Fruit fly (Drosophila melanogaster) whole organism: ENCODE results near the gene CG6972.

Experiments used
- CG8478 ChIP-seq: fragments of >200 bp; optimal IDR thresholded peaks from 2 replicates; lab custom pipeline; 2018; ENCODE audit warnings: inconsistent platforms
- Dll ChIP-seq: fragments of >200 bp; optimal IDR thresholded peaks from 2 replicates; lab custom pipeline; 2017
- EcR ChIP-seq, 2 experiments: fragments of >200 bp; optimal IDR thresholded peaks; 2 replicates each; lab custom pipeline; 2017; ENCODE audit warnings: missing biosample characterization in 2 of 2, missing genetic modification characterization in 2 of 2, missing genetic modification reagents in 2 of 2
- pan ChIP-seq: fragments of >200 bp; optimal IDR thresholded peaks from 2 replicates; lab custom pipeline; 2017
- psq ChIP-seq: fragments of >200 bp; optimal IDR thresholded peaks from 2 replicates; lab custom pipeline; 2017
- usp ChIP-seq: fragments of >200 bp; optimal IDR thresholded peaks from 2 replicates; lab custom pipeline; 2017; ENCODE audit warnings: missing biosample characterization, missing genetic modification characterization, mixed read lengths

The CG6972 gene

DNA sequence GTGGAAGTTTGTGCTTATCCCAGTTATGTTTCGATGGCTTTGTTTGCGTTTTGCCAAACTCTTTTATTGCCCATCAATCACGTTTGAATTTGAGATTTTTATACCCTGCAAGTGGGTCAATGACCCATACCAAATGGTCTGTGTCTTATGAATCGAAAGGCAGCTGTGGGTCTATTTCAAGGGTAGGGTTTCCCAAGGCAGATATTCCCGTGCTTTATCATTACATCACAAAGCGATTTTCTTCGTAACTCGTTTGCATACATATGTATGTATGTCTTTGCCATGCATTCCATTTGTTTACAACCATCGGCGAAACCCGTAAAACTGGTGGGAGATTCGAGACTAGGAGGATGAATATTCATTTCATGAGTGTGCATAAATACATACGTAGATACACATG is 26.4 kb upstream of the CG6972 start:
- TF ChIP-seq psq (no peak), EcR (GFP tag; optimal IDR thresholded peaks at IDR 0.05; lab: Kevin White, UChicago) (no peak), Dll (lab: Kevin White, UChicago) (no peak), usp (GFP tag; lab: Kevin White, UChicago) (no peak), CG8478 (lab: Kevin White, UChicago) (no peak), pan (no peak)

- no peak for TF ChIP-seq CG8478 (lab: Kevin White, UChicago)
- no peak for TF ChIP-seq Dll (lab: Kevin White, UChicago)
These were observed 17.5 kb upstream of the CG6972 start for dm6 chr3R:22684044-22684947.

DNA sequence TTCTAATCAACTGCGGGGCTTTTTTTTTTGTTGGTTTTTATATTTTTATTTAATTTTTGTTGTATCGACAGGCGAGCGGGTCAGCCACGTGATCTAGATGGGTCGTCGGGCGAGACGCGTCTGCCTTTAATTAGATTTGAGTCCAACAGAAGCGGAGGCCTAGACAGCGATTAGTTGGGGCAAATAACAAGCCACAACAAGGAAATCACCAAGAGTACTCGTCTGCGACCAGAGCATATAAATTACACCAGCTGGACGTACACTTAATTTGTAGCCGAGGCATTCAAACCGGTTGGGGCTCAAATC is 16.9 kb upstream of the CG6972 start:
- TF ChIP-seq psq (no peak), Dll (lab: Kevin White, UChicago) (no peak)

- TF ChIP-seq Dll (lab: Kevin White, UChicago): no peak
- no peak for TF ChIP-seq EcR (GFP tag; optimal IDR thresholded peaks at IDR 0.05; lab: Kevin White, UChicago)
- TF ChIP-seq CG8478 (lab: Kevin White, UChicago): no peak
- TF ChIP-seq psq: no peak
- no peak for TF ChIP-seq usp (GFP tag; lab: Kevin White, UChicago)
- no peak for TF ChIP-seq pan
These were observed 15.4 kb upstream of the CG6972 start, which contains the start of the genes Gclm and CG17625 for dm6 chr3R:22686336-22686874. TSS of gene Gclm (minus strand) at chr3R:22686510. TSS of gene CG17625 (plus strand) at chr3R:22686849.

DNA sequence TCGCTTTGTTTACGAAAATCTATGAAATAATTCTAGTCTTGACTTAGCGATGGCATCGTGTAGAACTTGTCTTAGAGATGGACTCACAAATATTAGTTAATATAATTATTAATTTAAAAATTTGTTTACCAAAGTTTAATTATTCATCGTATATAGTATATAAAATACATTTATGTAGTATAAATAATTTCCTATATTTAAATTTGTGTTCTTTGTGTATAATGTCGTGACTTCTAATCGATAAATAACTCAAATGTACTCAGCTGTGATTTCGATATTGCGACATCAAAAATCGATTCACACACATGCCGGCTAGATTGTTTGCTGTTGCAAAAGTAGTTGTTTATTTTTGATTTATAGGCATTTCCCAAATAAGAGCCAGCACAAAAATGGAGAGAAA is 11.5 kb upstream of the CG6972 start, which contains the start of the genes wfs1 and Nup133:
wfs1 (minus strand) TSS at position 70 of the 400 bp plus-strand sequence.
Nup133 (plus strand) TSS at position 297 of the 400 bp plus-strand sequence.
- no peak for TF ChIP-seq CG8478 (lab: Kevin White, UChicago)
- no peak for TF ChIP-seq psq
- no peak for TF ChIP-seq usp (GFP tag; lab: Kevin White, UChicago)
- TF ChIP-seq Dll (lab: Kevin White, UChicago): no peak
- no peak for TF ChIP-seq EcR (GFP tag; optimal IDR thresholded peaks at IDR 0.05; lab: Kevin White, UChicago)
- TF ChIP-seq pan: no peak

- TF ChIP-seq pan (no peak), Dll (lab: Kevin White, UChicago) (no peak), usp (GFP tag; lab: Kevin White, UChicago) (no peak), psq (no peak), CG8478 (lab: Kevin White, UChicago) (no peak), EcR (GFP tag; optimal IDR thresholded peaks at IDR 0.05; lab: Kevin White, UChicago) (no peak)
These were observed 7.1 kb upstream of the CG6972 start, which contains the start of gene cd for dm6 chr3R:22694659-22695058. TSS of gene cd (plus strand) at chr3R:22694959.

DNA sequence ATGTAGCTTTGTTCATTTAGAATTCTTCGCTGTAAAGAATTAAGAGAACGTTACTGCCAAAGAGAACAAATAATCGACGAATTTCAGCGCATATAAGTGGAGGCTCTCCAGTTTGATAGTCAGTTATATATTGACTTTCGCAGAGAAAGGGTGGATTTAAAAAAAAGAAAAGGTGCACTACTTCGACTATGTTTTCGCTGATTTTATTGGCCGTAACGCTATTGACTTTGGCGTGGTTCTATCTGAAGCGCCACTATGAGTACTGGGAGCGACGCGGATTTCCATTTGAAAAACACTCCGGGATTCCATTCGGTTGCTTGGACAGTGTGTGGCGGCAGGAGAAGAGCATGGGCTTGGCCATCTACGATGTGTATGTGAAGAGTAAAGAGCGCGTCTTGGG is 3.6 kb upstream of the CG6972 start, which contains the start of gene Cyp6d4:
Cyp6d4 (plus strand) TSS at position 112 of the 400 bp plus-strand sequence.
- no peak for TF ChIP-seq pan
- TF ChIP-seq usp (GFP tag; lab: Kevin White, UChicago): no peak
- TF ChIP-seq EcR (GFP tag; optimal IDR thresholded peaks at IDR 0.05; lab: Kevin White, UChicago): no peak
- TF ChIP-seq Dll (lab: Kevin White, UChicago): no peak
- TF ChIP-seq CG8478 (lab: Kevin White, UChicago): no peak
- no peak for TF ChIP-seq psq

DNA sequence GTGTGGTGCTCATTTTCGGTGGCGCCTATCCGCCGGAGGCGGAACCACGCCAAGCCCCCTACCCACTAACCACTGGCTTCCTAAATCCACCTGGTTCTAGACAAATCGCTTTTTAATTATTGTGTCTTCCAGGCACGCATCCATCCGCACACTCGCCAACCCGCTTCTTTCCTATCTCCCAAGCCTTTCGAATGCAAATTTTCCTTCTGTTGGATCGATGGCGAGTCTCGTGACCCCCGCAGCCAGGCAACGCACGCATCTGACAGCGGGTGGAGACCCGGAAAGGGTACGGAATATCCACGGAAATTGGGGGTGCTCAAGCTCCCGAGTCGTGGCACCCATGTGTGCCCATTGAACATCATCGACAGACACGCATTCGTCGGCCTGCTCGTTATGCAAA is 5.4 kb downstream of the CG6972 start, which contains the start of gene CG13842:
CG13842 (minus strand) TSS at position 101 of the 400 bp plus-strand sequence.
- TF ChIP-seq Dll (lab: Kevin White, UChicago) (no peak), CG8478 (lab: Kevin White, UChicago) (no peak), usp (GFP tag; lab: Kevin White, UChicago) (no peak), pan (no peak), EcR (GFP tag; optimal IDR thresholded peaks at IDR 0.05; lab: Kevin White, UChicago) (no peak), psq (no peak)

- TF ChIP-seq usp (GFP tag; lab: Kevin White, UChicago): no peak
- no peak for TF ChIP-seq CG8478 (lab: Kevin White, UChicago)
- TF ChIP-seq Dll (lab: Kevin White, UChicago): no peak
- no peak for TF ChIP-seq pan
- TF ChIP-seq psq: no peak
- TF ChIP-seq EcR (GFP tag; optimal IDR thresholded peaks at IDR 0.05; lab: Kevin White, UChicago): no peak
These were observed 8.9 kb downstream of the CG6972 start, which contains the start of gene CG4907 for dm6 chr3R:22710662-22711061. TSS of gene CG4907 (minus strand) at chr3R:22710762.

dm6 chr3R:22717863-22718262 is 16.1 kb downstream of the CG6972 start:
- no peak for TF ChIP-seq EcR (GFP tag; optimal IDR thresholded peaks at IDR 0.05; lab: Kevin White, UChicago)
- no peak for TF ChIP-seq usp (GFP tag; lab: Kevin White, UChicago)
- TF ChIP-seq Dll (lab: Kevin White, UChicago): no peak
- no peak for TF ChIP-seq pan
- no peak for TF ChIP-seq psq
- TF ChIP-seq CG8478 (lab: Kevin White, UChicago): no peak

dm6 chr3R:22718401-22718800 is 16.6 kb downstream of the CG6972 start:
- TF ChIP-seq usp (GFP tag; lab: Kevin White, UChicago) (no peak), EcR (GFP tag; optimal IDR thresholded peaks at IDR 0.05; lab: Kevin White, UChicago) (no peak), psq (no peak), pan (no peak), Dll (lab: Kevin White, UChicago) (no peak), CG8478 (lab: Kevin White, UChicago) (no peak)
